Fruit fly (Drosophila melanogaster) whole organism, prepupa: ENCODE measurements around the gene CG33644.

Experiments used
- CG11294 ChIP-seq: fragments of 200-800 bp; sonication (Bioruptor generic); IDR thresholded peaks from 2 replicates; pipeline ENCODE4 v1.3.6; 2022; ENCODE audit warnings: missing biosample characterization, missing genetic modification characterization
- CG11762 ChIP-seq: fragments of 200-800 bp; sonication (Bioruptor generic); optimal IDR thresholded peaks from 3 replicates; lab custom pipeline; 2016; ENCODE audit warnings: missing biosample characterization, missing genetic modification characterization; ENCODE audit not compliant: insufficient read depth
- CG1621 ChIP-seq: fragments of 200-800 bp; sonication (Bioruptor generic); optimal IDR thresholded peaks from 3 replicates; lab custom pipeline; 2018; ENCODE audit warnings: missing biosample characterization, mild to moderate bottlenecking, missing genetic modification characterization
- CG16779 ChIP-seq: fragments of 200-800 bp; sonication (Bioruptor generic); optimal IDR thresholded peaks from 3 replicates; lab custom pipeline; 2017; ENCODE audit warnings: missing biosample characterization, mild to moderate bottlenecking, missing genetic modification characterization
- CG6276 ChIP-seq: fragments of 200-800 bp; sonication (Bioruptor generic); optimal IDR thresholded peaks from 2 replicates; lab custom pipeline; 2017; ENCODE audit warnings: missing biosample characterization, mild to moderate bottlenecking, missing genetic modification characterization
- CG6792 ChIP-seq: fragments of 200-800 bp; sonication (Bioruptor generic); optimal IDR thresholded peaks from 3 replicates; lab custom pipeline; 2016; ENCODE audit warnings: missing biosample characterization, missing genetic modification characterization
- CG6808 ChIP-seq: fragments of 200-800 bp; sonication (Bioruptor generic); optimal IDR thresholded peaks from 3 replicates; lab custom pipeline; 2017; ENCODE audit warnings: missing biosample characterization, missing genetic modification characterization, mild to moderate bottlenecking, moderate library complexity, missing genetic modification reagents
- CG6854 ChIP-seq: fragments of 200-800 bp; sonication (Bioruptor generic); optimal IDR thresholded peaks from 2 replicates; lab custom pipeline; 2017; ENCODE audit warnings: missing biosample characterization, mild to moderate bottlenecking, missing genetic modification characterization
- CG7368 ChIP-seq: fragments of 200-800 bp; sonication (Bioruptor generic); optimal IDR thresholded peaks from 3 replicates; lab custom pipeline; 2016; ENCODE audit warnings: missing biosample characterization, missing genetic modification characterization
- CG8319 ChIP-seq: fragments of 200-800 bp; sonication (Bioruptor generic); optimal IDR thresholded peaks from 3 replicates; lab custom pipeline; 2016; ENCODE audit warnings: missing biosample characterization, missing genetic modification characterization
- Ets21C ChIP-seq: fragments of 200-800 bp; sonication (Bioruptor generic); optimal IDR thresholded peaks from 3 replicates; lab custom pipeline; 2016; ENCODE audit warnings: missing biosample characterization, missing genetic modification characterization
- Hr39 ChIP-seq: fragments of 200-800 bp; sonication (Bioruptor generic); optimal IDR thresholded peaks from 2 replicates; lab custom pipeline; 2016; ENCODE audit warnings: missing biosample characterization, missing genetic modification characterization
- Hr4 ChIP-seq: fragments of 200-800 bp; sonication (Bioruptor generic); optimal IDR thresholded peaks from 3 replicates; lab custom pipeline; 2016; ENCODE audit warnings: missing biosample characterization, missing genetic modification characterization
- Lpt ChIP-seq: fragments of 200-800 bp; sonication (Bioruptor generic); optimal IDR thresholded peaks from 3 replicates; lab custom pipeline; 2016; ENCODE audit warnings: missing biosample characterization, missing genetic modification characterization
- Met ChIP-seq: fragments of 200-800 bp; sonication (Bioruptor generic); optimal IDR thresholded peaks from 3 replicates; lab custom pipeline; 2016; ENCODE audit warnings: missing biosample characterization, missing genetic modification characterization
- OdsH ChIP-seq: fragments of 200-800 bp; sonication (Bioruptor generic); optimal IDR thresholded peaks from 3 replicates; lab custom pipeline; 2016; ENCODE audit warnings: missing biosample characterization, missing genetic modification characterization
- Sox14 ChIP-seq: fragments of 200-800 bp; sonication (Bioruptor generic); optimal IDR thresholded peaks from 3 replicates; lab custom pipeline; 2016; ENCODE audit warnings: missing biosample characterization, missing genetic modification characterization
- achi ChIP-seq: fragments of 200-800 bp; sonication (Bioruptor generic); optimal IDR thresholded peaks from 3 replicates; lab custom pipeline; 2016; ENCODE audit warnings: missing biosample characterization, missing genetic modification characterization
- acj6 ChIP-seq: fragments of 200-800 bp; sonication (Bioruptor generic); optimal IDR thresholded peaks from 3 replicates; lab custom pipeline; 2016; ENCODE audit warnings: missing biosample characterization, missing genetic modification characterization
- cyc ChIP-seq: fragments of 200-800 bp; sonication (Bioruptor generic); optimal IDR thresholded peaks from 3 replicates; lab custom pipeline; 2016; ENCODE audit warnings: missing biosample characterization, missing genetic modification characterization
- dac ChIP-seq: fragments of 200-800 bp; sonication (Bioruptor generic); optimal IDR thresholded peaks from 2 replicates; lab custom pipeline; 2017; ENCODE audit warnings: missing biosample characterization, mild to moderate bottlenecking, missing genetic modification characterization
- dsx ChIP-seq: fragments of 200-800 bp; optimal IDR thresholded peaks from 3 replicates; lab custom pipeline; 2019; ENCODE audit warnings: missing biosample characterization, mild to moderate bottlenecking, missing genetic modification characterization, moderate library complexity; ENCODE audit not compliant: poor library complexity, severe bottlenecking
- eg ChIP-seq: fragments of 200-800 bp; sonication (Bioruptor generic); IDR thresholded peaks from 3 replicates; pipeline ENCODE4 v1.3.6; 2022; ENCODE audit warnings: missing biosample characterization, missing genetic modification characterization
- esn ChIP-seq: fragments of 200-800 bp; sonication (Bioruptor generic); optimal IDR thresholded peaks from 2 replicates; lab custom pipeline; 2016; ENCODE audit warnings: missing biosample characterization, mild to moderate bottlenecking, missing genetic modification characterization, moderate library complexity
- fd85E ChIP-seq: fragments of 200-800 bp; sonication (Bioruptor generic); optimal IDR thresholded peaks from 3 replicates; lab custom pipeline; 2016; ENCODE audit warnings: missing biosample characterization, missing genetic modification characterization
- fkh ChIP-seq: fragments of 200-800 bp; sonication (Bioruptor generic); optimal IDR thresholded peaks from 3 replicates; lab custom pipeline; 2017; ENCODE audit warnings: missing biosample characterization, mild to moderate bottlenecking, missing genetic modification characterization, moderate library complexity
- lz ChIP-seq: fragments of 200-800 bp; sonication (Bioruptor generic); optimal IDR thresholded peaks from 3 replicates; lab custom pipeline; 2016; ENCODE audit warnings: missing biosample characterization, missing genetic modification characterization
- net ChIP-seq: fragments of 200-800 bp; sonication (Bioruptor generic); optimal IDR thresholded peaks from 3 replicates; lab custom pipeline; 2016; ENCODE audit warnings: missing biosample characterization, missing genetic modification characterization
- pdm3 ChIP-seq: fragments of 200-800 bp; sonication (Bioruptor generic); optimal IDR thresholded peaks from 3 replicates; lab custom pipeline; 2016; ENCODE audit warnings: missing biosample characterization, missing genetic modification characterization
- salr ChIP-seq, 2 experiments: fragments of 200-800 bp; sonication (Bioruptor generic); optimal IDR thresholded peaks; 3 replicates each; lab custom pipeline; 2016 to 2018; ENCODE audit warnings: missing biosample characterization in 2 of 2, missing genetic modification characterization in 2 of 2, mild to moderate bottlenecking in 1 of 2
- spab ChIP-seq: fragments of 200-800 bp; sonication (Bioruptor generic); optimal IDR thresholded peaks from 2 replicates; lab custom pipeline; 2017; ENCODE audit warnings: missing biosample characterization, mild to moderate bottlenecking, missing genetic modification characterization, missing genetic modification reagents
- ss ChIP-seq, 2 experiments: fragments of 200-800 bp; sonication (Bioruptor generic); optimal IDR thresholded peaks; 2 replicates in 1 of 2; 3 replicates in 1 of 2; lab custom pipeline; 2017 to 2018; ENCODE audit warnings: mild to moderate bottlenecking in 2 of 2, missing biosample characterization in 2 of 2, missing genetic modification characterization in 2 of 2, moderate library complexity in 1 of 2
- topi ChIP-seq: fragments of 200-800 bp; sonication (Bioruptor generic); optimal IDR thresholded peaks from 3 replicates; lab custom pipeline; 2016; ENCODE audit warnings: missing biosample characterization, missing genetic modification characterization
- vri ChIP-seq: fragments of 200-800 bp; sonication (Bioruptor generic); optimal IDR thresholded peaks from 3 replicates; lab custom pipeline; 2016; ENCODE audit warnings: missing biosample characterization, mild to moderate bottlenecking, missing genetic modification characterization

CG33644 gene

DNA sequence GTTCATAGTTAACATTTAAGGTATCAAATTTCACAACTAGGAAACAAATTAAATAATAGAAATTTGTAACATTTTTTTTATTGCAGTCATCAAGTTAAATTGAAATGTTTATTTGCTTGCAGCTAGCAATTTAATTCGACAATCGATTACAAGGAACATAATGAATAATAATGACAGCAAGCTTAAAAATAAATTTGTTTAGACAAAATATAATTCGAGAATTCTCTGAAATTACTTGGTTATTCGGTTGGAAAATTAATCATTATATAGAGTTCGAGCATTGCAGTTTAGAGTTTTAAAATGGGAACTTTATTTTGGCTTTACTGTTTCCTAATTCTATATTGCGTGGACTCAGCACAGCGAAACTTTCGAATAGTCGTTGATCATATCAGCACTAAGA is 1.1 kb upstream of the CG33644 start, which contains the start of gene CG33643:
Gene CG33643, plus strand, starts transcription at position 301 of the 400 bp plus-strand sequence.
- TF ChIP-seq ss (GFP tag; optimal IDR thresholded peaks at IDR 0.05; lab: Kevin White, UChicago) (no peak), fkh (GFP tag; lab: Kevin White, UChicago) (no peak), acj6 (GFP tag; lab: Kevin White, UChicago) (no peak), pdm3 (GFP tag; lab: Kevin White, UChicago) (no peak), CG8319 (GFP tag; lab: Kevin White, UChicago) (no peak), OdsH (GFP tag; lab: Kevin White, UChicago) (no peak), CG7368 (no peak), topi (GFP tag; lab: Kevin White, UChicago) (no peak), Hr39 (GFP tag; lab: Kevin White, UChicago) (no peak), spab (GFP tag; lab: Kevin White, UChicago) (no peak), CG11294 (GFP tag; lab: Robert Waterston, UW) (no peak), cyc (no peak), fd85E (GFP tag; lab: Kevin White, UChicago) (no peak), net (GFP tag; lab: Kevin White, UChicago) (no peak), Hr4 (GFP tag; lab: Kevin White, UChicago) (no peak), Ets21C (GFP tag; lab: Kevin White, UChicago) (no peak), CG16779 (no peak)
- TF ChIP-seq, all 60 proteins: peak for 0

DNA sequence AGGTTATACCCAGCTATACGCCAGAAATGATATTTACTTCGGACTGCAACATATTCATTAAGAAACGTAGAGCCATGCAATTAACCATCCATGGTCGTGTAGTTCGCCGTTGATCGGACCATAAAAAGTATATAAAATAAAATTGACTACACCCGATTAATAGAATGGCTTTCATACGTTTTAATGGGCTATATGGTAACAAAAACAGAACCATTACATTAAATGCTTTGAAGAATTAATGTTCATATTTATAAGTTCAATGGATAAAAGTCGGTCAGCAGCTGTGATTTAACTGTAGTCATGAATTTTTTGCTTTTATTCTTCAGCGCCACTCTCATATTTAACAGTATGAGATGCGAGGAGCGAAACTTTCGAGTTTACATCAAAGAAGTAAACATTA is 639 bp downstream of the CG33644 start, which contains the start of gene CG33645:
Gene CG33645, plus strand, starts transcription at position 301 of the 400 bp plus-strand sequence.
- TF ChIP-seq CG6854 (GFP tag; lab: Kevin White, UChicago), result no peak
- no peak for TF ChIP-seq CG6792 (GFP tag; lab: Kevin White, UChicago)
- TF ChIP-seq CG7368, result no peak
- TF ChIP-seq eg (GFP tag; lab: Robert Waterston, UW), result no peak
- TF ChIP-seq Met (GFP tag; lab: Kevin White, UChicago), result no peak
- no peak for TF ChIP-seq CG8319 (GFP tag; lab: Kevin White, UChicago)

DNA sequence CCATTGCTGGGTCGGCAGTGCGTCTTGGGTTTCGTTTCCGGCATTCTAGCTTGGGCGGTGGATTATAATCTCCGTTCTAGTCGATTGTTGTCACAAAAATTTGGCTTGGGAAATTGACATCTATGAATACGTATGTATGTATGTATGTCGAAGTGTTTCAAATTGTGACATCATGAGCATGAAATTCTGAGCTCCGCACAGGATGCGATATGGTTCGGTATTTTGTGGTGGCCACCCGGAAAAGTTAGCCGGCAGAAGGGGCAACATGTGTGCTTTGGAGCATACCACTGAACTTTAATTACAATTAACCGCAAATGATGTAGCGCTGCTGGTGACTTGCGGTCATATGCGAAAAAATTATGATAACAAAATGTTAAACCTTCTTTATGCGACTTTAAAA is 3.8 kb downstream of the CG33644 start, which contains the start of gene CG15638:
Gene CG15638, minus strand, starts transcription at position 101 of the 400 bp plus-strand sequence.
- no peak for TF ChIP-seq CG6792 (GFP tag; lab: Kevin White, UChicago)
- no peak for TF ChIP-seq fkh (GFP tag; lab: Kevin White, UChicago)
- TF ChIP-seq CG11762 (GFP tag; lab: Kevin White, UChicago), result no peak
- TF ChIP-seq Lpt (GFP tag; lab: Kevin White, UChicago), result no peak
- no peak for TF ChIP-seq salr (GFP tag; optimal IDR thresholded peaks at IDR 0.05; lab: Kevin White, UChicago)
- no peak for TF ChIP-seq Sox14 (GFP tag; lab: Kevin White, UChicago)
- no peak for TF ChIP-seq dsx (GFP tag; lab: Kevin White, UChicago)
- TF ChIP-seq, all 60 proteins: peak for 0

DNA sequence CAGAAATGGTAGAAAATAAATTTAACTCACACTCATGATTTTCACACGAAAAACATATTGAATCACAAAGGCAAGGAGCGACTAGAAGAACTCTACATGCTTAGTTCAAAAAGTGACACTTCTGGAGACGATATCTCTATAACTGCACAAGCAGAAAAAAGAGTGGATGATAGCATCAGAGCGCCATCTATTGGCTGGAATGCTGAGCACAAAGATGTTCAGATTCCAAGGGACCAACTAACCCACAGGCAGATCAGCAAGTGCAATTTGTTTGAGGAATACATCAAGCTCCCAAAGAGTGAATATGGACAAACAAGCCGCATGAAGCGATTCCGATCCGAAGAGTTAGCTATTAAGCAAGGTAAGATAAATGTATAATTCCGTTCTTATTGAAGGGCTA is 8.8 kb downstream of the CG33644 start, which contains the start of gene CG16852:
Gene CG16852, plus strand, starts transcription at position 48 of the 400 bp plus-strand sequence.
- no peak for TF ChIP-seq lz (GFP tag; lab: Kevin White, UChicago)
- no peak for TF ChIP-seq achi (GFP tag; lab: Kevin White, UChicago)
- no peak for TF ChIP-seq spab (GFP tag; lab: Kevin White, UChicago)
- TF ChIP-seq dsx (GFP tag; lab: Kevin White, UChicago), result no peak
- TF ChIP-seq CG16779, result no peak
- no peak for TF ChIP-seq Hr4 (GFP tag; lab: Kevin White, UChicago)
- no peak for TF ChIP-seq dac (GFP tag; lab: Kevin White, UChicago)
- TF ChIP-seq CG6276 (GFP tag; lab: Kevin White, UChicago), result no peak
- TF ChIP-seq esn (GFP tag; lab: Kevin White, UChicago), result no peak
- TF ChIP-seq CG1621, result no peak
- no peak for TF ChIP-seq vri (GFP tag; lab: Kevin White, UChicago)
- no peak for TF ChIP-seq pdm3 (GFP tag; lab: Kevin White, UChicago)
- no peak for TF ChIP-seq salr (GFP tag; optimal IDR thresholded peaks at IDR 0.05; lab: Kevin White, UChicago)
- TF ChIP-seq topi (GFP tag; lab: Kevin White, UChicago), result no peak
- TF ChIP-seq CG6808 (GFP tag; lab: Kevin White, UChicago), result no peak
